Worm (Caenorhabditis elegans): ENCODE data around the gene F59E11.2.

Gene F59E11.2

ce11 chrV:9047555-9048049 is 46.3 kb downstream of the F59E11.2 start, which contains the start of gene C25E10.17:
C25E10.17 (minus strand) TSS chrV:9047605.
- TF ChIP-seq tab-1 (GFP tag; IDR thresholded peaks at IDR 0.05) (no peak), klf-2 (GFP tag; conservative IDR thresholded peaks at IDR 0.05) (no peak), T22C8.4 (GFP tag; IDR thresholded peaks at IDR 0.05) (no peak), med-1 (GFP tag; optimal IDR thresholded peaks at IDR 0.05; ENCODE audit: insufficient read depth) (no peak), ztf-29 (GFP tag; IDR thresholded peaks at IDR 0.05) (no peak), ref-1 (GFP tag; conservative IDR thresholded peaks at IDR 0.05) (no peak), ztf-23 (GFP tag; IDR thresholded peaks at IDR 0.05) (no peak), flt-1 (GFP tag; IDR thresholded peaks at IDR 0.05) (no peak), cog-1 (tag; optimal IDR thresholded peaks at IDR 0.05) (no peak)

- TF ChIP-seq ztf-29 (GFP tag; IDR thresholded peaks at IDR 0.05), result no peak
- TF ChIP-seq ztf-23 (GFP tag; IDR thresholded peaks at IDR 0.05), result no peak
- TF ChIP-seq cog-1 (tag; optimal IDR thresholded peaks at IDR 0.05), result no peak
- TF ChIP-seq flt-1 (GFP tag; IDR thresholded peaks at IDR 0.05), result no peak
- no peak for TF ChIP-seq klf-2 (GFP tag; conservative IDR thresholded peaks at IDR 0.05)
- TF ChIP-seq med-1 (GFP tag; optimal IDR thresholded peaks at IDR 0.05; ENCODE audit: insufficient read depth), result no peak
- no peak for TF ChIP-seq ref-1 (GFP tag; conservative IDR thresholded peaks at IDR 0.05)
- TF ChIP-seq tab-1 (GFP tag; IDR thresholded peaks at IDR 0.05), result no peak
- TF ChIP-seq T22C8.4 (GFP tag; IDR thresholded peaks at IDR 0.05), result no peak
Measured at ce11 chrV:9049271-9049670, 48.0 kb downstream of the F59E11.2 start.

- no peak for TF ChIP-seq flt-1 (GFP tag; IDR thresholded peaks at IDR 0.05)
- no peak for TF ChIP-seq T22C8.4 (GFP tag; IDR thresholded peaks at IDR 0.05)
- no peak for TF ChIP-seq ztf-29 (GFP tag; IDR thresholded peaks at IDR 0.05)
- no peak for TF ChIP-seq med-1 (GFP tag; optimal IDR thresholded peaks at IDR 0.05; ENCODE audit: insufficient read depth)
- no peak for TF ChIP-seq ztf-23 (GFP tag; IDR thresholded peaks at IDR 0.05)
- no peak for TF ChIP-seq klf-2 (GFP tag; conservative IDR thresholded peaks at IDR 0.05)
- TF ChIP-seq ref-1 (GFP tag; conservative IDR thresholded peaks at IDR 0.05), result no peak
- no peak for TF ChIP-seq tab-1 (GFP tag; IDR thresholded peaks at IDR 0.05)
- TF ChIP-seq cog-1 (tag; optimal IDR thresholded peaks at IDR 0.05), result no peak
Measured at ce11 chrV:9051100-9051499, 49.8 kb downstream of the F59E11.2 start, which contains the start of gene C25E10.7. C25E10.7 (minus strand) TSS chrV:9051200.
